Worm (Caenorhabditis elegans) whole organism, L4/young adult: ENCODE results near the gene cpf-1.

Experiments
- W03F9.2 ChIP-seq: fragments of 150-350 bp; optimal IDR thresholded peaks from 2 replicates; lab custom pipeline; 2014; ENCODE audit warnings: missing biosample characterization, missing genetic modification characterization
- dao-5 ChIP-seq: sonication (generic microtip); optimal IDR thresholded peaks from 2 replicates; lab custom pipeline; 2016; ENCODE audit warnings: missing genotype, missing genetic modification characterization, moderate library complexity, missing compliant biosample characterization
- him-1 ChIP-seq: sonication (generic microtip); optimal IDR thresholded peaks from 2 replicates; lab custom pipeline; 2016; ENCODE audit warnings: missing genotype, missing genetic modification reagents, missing genetic modification characterization, missing compliant biosample characterization

The cpf-1 gene

DNA sequence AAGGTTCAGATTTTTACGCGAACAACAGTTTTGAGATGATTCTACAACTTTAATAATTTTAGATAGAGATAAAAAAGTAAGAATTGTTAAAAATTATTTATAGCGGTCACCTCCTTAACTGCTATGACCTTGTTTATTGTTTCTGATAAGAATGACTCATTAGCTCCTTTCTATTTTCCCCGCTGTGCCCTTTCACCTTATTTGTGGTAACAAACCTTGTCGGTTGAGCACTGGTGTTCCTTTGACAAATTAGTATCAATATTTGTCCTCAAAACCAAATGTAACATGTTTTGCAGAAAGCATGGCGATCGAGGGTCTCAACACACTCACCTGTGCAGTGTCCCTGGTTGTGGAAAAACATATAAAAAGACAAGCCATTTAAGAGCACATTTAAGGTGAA is 24.4 kb upstream of the cpf-1 start:
- TF ChIP-seq dao-5 (tag; lab: Kevin White, UChicago) (no peak), W03F9.2 (tag; lab: Kevin White, UChicago) (no peak), him-1 (tag; lab: Kevin White, UChicago) (no peak)

DNA sequence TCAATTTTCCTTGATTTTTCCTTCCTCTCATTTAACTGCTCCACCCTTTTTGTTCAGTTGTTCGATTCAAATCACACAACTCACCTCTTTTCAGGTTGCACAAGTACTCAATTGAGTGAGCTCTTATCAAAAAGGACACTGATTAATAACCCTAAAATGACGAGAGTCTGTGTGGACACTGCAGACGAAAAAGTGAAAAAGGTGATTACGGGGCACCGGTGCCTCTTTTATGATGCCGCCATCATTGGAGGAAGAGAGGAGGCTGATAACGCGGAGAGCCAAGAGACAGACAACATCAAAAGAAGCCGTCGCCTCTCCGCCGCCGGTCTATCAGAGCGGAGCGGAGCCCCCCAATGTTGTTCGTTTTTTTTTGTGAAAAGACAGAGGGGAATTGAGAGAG is 22.9 kb upstream of the cpf-1 start, which contains the start of gene sptf-2:
Gene sptf-2 (plus strand): TSS at position 297 of the 400 bp plus-strand sequence.
- TF ChIP-seq W03F9.2 (tag; lab: Kevin White, UChicago) (no peak), him-1 (tag; lab: Kevin White, UChicago) (no peak), dao-5 (tag; lab: Kevin White, UChicago) (no peak)

DNA sequence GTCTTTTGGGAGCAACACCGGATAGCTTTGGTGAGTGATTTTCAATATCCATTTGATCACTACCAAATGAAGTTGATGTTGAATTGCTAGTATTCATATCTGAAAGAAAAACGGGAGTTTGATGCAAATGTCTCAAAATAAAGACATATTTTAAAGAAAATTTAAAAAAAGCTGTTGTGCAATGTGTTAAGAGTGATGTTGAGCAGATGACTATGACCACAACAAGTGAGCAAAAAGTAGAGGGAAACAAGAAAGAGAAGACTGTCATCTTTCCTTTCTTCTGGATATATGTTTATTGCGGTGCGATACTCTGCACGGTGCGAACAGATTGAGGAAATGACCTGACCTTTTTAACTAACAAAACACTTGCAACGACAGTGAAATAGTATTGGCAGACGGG is 21.2 kb upstream of the cpf-1 start, which contains the start of gene T22C8.4:
Gene T22C8.4 (minus strand): TSS at position 101 of the 400 bp plus-strand sequence.
- TF ChIP-seq W03F9.2 (tag; lab: Kevin White, UChicago), result no peak
- no peak for TF ChIP-seq him-1 (tag; lab: Kevin White, UChicago)
- TF ChIP-seq dao-5 (tag; lab: Kevin White, UChicago), result no peak

DNA sequence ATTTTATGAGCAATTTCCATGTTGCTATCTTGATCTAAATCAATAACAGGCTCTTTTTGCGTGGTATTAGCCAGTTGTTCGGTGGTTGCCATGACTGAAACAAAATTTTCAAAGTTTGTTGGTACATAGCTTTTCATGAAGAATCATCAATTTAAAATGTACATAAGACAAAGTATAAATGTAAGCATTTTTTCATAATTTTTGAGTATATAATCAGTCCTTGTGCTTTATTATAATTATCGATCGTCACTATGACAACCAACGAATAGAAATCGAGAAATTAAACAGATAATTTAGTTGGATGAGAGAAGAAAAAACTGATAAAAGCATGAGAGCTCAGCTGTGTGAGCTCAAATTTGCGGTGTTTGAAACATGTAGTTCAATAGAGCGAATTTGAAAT is 19.6 kb upstream of the cpf-1 start, which contains the start of gene T22C8.3:
Gene T22C8.3 (minus strand): TSS at position 101 of the 400 bp plus-strand sequence.
- TF ChIP-seq him-1 (tag; lab: Kevin White, UChicago) (no peak), dao-5 (tag; lab: Kevin White, UChicago) (no peak)

DNA sequence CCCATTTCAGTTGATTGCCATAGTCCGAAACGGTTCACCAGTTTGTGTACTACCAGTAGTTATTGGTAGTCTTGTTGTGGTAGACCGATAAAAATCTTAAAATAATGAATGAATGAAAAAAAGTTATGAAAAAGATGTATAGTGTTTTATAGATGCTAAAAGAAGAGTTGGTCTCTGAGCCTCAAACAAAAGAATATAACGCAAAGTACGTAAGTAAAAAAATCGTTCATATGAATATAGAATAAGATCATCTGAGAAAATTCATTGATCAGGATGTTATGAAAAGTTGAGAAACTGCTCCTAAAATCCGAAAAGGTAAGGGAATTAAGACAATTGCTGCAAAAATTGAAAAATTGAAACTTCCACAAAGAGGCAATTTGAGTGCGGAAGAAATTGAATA is 15.3 kb upstream of the cpf-1 start, which contains the start of gene chhy-1:
Gene chhy-1 (minus strand): TSS at position 101 of the 400 bp plus-strand sequence.
- TF ChIP-seq dao-5 (tag; lab: Kevin White, UChicago), result no peak
- no peak for TF ChIP-seq him-1 (tag; lab: Kevin White, UChicago)
- TF ChIP-seq W03F9.2 (tag; lab: Kevin White, UChicago), result no peak

DNA sequence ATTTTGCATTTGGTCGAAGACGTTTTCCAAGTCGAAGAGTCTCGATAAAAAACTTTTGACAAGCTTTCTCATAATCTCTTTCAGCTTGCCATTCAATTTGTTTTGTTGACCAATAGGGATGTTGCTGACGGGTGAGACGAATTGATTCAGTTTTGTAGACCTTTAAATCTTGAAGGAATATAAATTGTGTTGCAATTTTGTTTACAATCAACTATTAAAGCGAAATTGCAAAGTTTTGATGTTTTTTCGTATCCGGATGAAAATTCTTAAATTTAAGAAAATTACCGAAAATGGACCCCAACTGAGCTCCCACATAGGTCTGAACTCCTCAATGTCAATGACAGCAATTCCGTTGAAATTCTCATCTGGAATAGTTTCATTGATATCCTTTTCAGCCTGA is 13.9 kb upstream of the cpf-1 start:
- TF ChIP-seq dao-5 (tag; lab: Kevin White, UChicago), result no peak
- TF ChIP-seq W03F9.2 (tag; lab: Kevin White, UChicago), result no peak
- TF ChIP-seq him-1 (tag; lab: Kevin White, UChicago), result no peak

DNA sequence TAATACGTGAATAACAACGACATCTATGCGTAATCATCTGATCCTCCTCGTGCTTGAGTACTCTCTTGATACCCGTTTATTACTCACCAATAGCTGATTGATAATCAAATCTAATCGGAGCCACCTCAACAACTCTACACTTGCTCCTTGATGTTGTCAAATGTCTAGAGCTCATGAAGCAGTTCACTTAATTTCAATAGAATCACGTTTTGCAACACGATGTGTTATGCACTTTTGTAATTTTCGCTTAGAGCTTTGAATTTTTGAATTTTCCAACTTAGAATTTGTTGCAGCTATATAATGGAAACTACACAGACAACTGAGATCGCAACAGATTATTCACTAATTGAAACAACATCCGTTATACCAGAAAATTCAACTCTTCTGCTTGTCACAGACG is 10.2 kb upstream of the cpf-1 start, which contains the start of gene T22C8.1:
Gene T22C8.1 (plus strand): TSS at position 301 of the 400 bp plus-strand sequence.
- no peak for TF ChIP-seq dao-5 (tag; lab: Kevin White, UChicago)
- no peak for TF ChIP-seq him-1 (tag; lab: Kevin White, UChicago)
- TF ChIP-seq W03F9.2 (tag; lab: Kevin White, UChicago), result no peak

DNA sequence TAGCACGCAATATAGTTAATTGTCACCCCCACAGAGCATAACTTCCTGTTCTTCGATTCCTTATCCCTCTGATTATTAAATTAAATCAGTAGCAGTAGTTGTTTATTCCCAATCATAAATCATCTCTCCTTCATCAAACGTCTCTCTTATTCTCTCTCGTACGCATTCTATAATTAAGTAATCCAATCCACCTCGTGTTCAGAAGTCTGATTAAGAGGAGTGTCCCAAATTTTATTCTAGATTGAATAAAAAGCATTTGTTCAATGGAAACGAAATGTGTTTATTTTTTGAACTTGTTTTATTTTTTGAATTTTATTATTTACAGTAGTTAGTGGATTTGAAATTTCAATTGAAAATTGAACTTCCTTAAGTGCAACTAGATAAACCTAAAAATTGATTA is 9.1 kb upstream of the cpf-1 start:
- TF ChIP-seq him-1 (tag; lab: Kevin White, UChicago) (no peak), W03F9.2 (tag; lab: Kevin White, UChicago) (no peak), dao-5 (tag; lab: Kevin White, UChicago) (no peak)

DNA sequence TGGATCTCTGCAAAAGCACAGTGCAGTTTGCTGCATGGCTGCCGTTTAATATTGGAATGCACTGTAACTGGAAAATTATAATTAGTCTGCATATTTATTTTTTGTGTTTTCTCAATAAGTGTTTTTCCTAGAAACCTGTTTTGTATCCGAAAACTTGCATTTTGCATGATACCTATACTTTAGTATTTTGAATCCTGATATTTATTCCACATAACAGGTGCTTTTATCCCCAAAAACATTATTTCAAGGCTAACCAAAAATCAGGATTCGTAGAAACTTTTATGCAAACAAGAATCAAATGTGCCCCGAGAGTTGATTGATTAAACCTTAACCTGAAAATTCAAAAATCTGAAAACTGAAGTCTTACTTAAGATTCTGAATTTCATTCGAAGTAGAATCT is 8.3 kb upstream of the cpf-1 start:
- TF ChIP-seq dao-5 (tag; lab: Kevin White, UChicago) (no peak), him-1 (tag; lab: Kevin White, UChicago) (no peak), W03F9.2 (tag; lab: Kevin White, UChicago) (no peak)

DNA sequence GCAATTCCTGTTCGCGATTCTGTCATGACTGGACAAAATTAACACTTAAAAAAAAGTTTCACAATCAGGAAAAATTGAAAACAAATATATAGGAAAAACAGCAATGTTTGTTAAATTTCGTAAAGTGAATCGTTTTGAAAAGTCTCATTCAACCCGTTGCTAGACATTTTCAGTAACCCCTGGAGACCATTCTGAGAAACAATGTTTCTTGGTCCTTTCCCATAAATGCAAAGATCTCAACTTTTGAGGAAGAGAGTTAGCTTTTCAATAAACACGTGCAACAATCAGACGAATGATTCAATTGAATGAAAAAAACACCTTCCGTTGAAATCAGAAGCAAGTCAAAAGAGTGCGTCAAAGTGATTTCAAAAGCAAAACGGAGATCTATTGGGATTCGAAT is 7.8 kb upstream of the cpf-1 start, which contains the start of gene F28C6.9:
Gene F28C6.9 (minus strand): TSS at position 101 of the 400 bp plus-strand sequence.
- TF ChIP-seq him-1 (tag; lab: Kevin White, UChicago) (no peak), dao-5 (tag; lab: Kevin White, UChicago) (no peak), W03F9.2 (tag; lab: Kevin White, UChicago) (no peak)

DNA sequence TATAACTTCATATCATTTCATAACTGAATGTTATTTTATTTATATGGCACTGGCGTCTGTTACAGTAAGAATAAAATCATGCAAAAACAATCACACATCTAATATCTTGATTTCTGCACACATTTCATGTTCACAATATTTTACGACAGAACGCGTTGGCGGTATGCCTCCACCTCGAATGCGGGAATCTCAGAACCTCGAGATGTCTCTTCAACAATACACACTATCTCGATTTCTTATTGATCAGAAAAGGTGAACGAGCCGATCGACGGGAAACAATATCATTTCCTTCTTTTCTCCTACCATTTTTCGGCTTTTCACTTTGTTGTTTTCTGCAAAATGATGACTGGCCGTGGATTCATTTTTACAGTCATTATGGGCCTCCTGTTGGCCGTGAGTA is 5.4 kb upstream of the cpf-1 start, which contains the start of gene F28C6.10:
Gene F28C6.10 (plus strand): TSS at position 301 of the 400 bp plus-strand sequence.
- TF ChIP-seq W03F9.2 (tag; lab: Kevin White, UChicago) (no peak), him-1 (tag; lab: Kevin White, UChicago) (no peak), dao-5 (tag; lab: Kevin White, UChicago) (no peak)

DNA sequence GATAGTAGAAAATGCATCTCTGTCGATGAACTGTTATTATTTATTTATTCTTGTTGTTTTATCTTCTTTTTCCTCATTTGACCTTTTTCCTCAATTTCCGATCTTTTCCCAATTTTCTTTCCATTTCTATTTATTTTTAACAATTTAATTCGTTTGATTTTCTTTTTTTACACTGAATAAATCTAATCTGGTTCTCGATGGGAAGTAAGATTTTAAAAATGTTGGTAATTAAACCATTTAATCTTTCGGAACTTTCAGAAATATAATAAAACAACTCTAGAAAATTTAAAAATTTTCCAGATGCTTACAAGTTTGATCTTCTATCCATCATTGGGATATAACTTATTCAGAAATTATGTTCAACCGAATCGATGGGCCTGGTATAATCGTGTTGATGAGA is 4.3 kb upstream of the cpf-1 start, which contains the start of gene F28C6.8:
Gene F28C6.8 (plus strand): TSS at position 301 of the 400 bp plus-strand sequence.
- no peak for TF ChIP-seq dao-5 (tag; lab: Kevin White, UChicago)
- no peak for TF ChIP-seq W03F9.2 (tag; lab: Kevin White, UChicago)
- no peak for TF ChIP-seq him-1 (tag; lab: Kevin White, UChicago)

DNA sequence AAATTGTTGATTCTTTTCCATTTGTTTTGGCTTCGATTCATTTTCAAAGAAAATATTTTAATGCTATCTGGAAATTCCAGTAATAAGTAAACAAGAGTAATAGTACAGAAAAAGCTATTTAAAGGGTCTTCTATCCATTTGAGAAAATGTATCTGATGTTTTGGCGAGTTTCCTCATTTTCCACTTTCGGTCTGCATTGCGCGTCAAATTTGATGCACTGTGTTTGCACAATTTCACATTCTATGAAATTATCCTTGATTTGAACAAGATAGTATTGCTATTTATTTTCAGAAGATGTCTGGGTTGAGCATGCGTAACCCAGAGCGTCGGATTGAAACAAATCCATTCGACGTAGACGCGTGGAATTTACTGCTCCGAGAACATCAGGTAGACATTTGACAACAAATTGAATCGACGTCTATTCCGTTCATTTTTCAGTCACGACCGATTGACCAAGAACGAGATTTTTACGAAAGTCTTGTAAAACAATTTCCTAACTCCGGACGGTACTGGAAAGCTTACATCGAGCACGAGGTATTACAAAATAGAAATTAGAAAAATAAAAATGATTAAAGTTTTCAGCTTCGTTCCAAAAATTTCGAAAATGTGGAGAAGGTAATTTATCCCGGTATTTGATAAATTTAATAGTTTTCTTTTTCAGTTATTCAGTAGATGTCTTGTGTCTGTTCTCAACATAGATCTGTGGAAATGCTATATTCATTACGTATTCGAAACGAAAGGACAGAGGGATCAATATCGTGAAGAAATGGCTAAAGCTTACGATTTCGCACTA is 1.5 kb upstream of the cpf-1 start, which contains the start of gene suf-1:
Gene suf-1 (plus strand): TSS at position 280 of the 793 bp plus-strand sequence.
- peak; percentile 37 for TF ChIP-seq W03F9.2 (tag; lab: Kevin White, UChicago)
- no peak for TF ChIP-seq him-1 (tag; lab: Kevin White, UChicago)
- TF ChIP-seq dao-5 (tag; lab: Kevin White, UChicago), result peak; percentile 53
